Worm (Caenorhabditis elegans): ENCODE data around the gene W09D10.5.

- no peak for TF ChIP-seq T22C8.4 (GFP tag; IDR thresholded peaks at IDR 0.05)
- TF ChIP-seq ztf-23 (GFP tag; IDR thresholded peaks at IDR 0.05): no peak
- TF ChIP-seq klf-2 (GFP tag; conservative IDR thresholded peaks at IDR 0.05): no peak
- TF ChIP-seq cog-1 (tag; optimal IDR thresholded peaks at IDR 0.05): no peak
These were observed 25.1 kb upstream of the W09D10.5 start for ce11 chrIII:10736322-10736985.

Measured in whole organism, midembryonic.